Fruit fly (Drosophila melanogaster) whole organism, adult: Measurements from ENCODE around the gene CG6431.

Experiments
- CG11617 ChIP-seq: fragments of 200-800 bp; sonication (Bioruptor generic); optimal IDR thresholded peaks from 2 replicates; lab custom pipeline; 2017; ENCODE audit warnings: mild to moderate bottlenecking, missing biosample characterization, missing genetic modification reagents, missing genetic modification characterization
- CG12768 ChIP-seq: fragments of 200-800 bp; sonication (Bioruptor generic); optimal IDR thresholded peaks from 2 replicates; lab custom pipeline; 2017; ENCODE audit warnings: missing biosample characterization, missing genetic modification characterization, mild to moderate bottlenecking, moderate library complexity, missing genetic modification reagents
- CG14711 ChIP-seq: fragments of 200-800 bp; sonication (Bioruptor generic); optimal IDR thresholded peaks from 2 replicates; lab custom pipeline; 2018; ENCODE audit warnings: missing biosample characterization, mild to moderate bottlenecking, missing genetic modification characterization, moderate library complexity
- CG5204 ChIP-seq: fragments of 200-800 bp; sonication (Bioruptor generic); optimal IDR thresholded peaks from 2 replicates; lab custom pipeline; 2016; ENCODE audit warnings: missing biosample characterization, missing genetic modification characterization
- CG7045 ChIP-seq: fragments of 200-800 bp; sonication (Bioruptor generic); optimal IDR thresholded peaks from 2 replicates; lab custom pipeline; 2017; ENCODE audit warnings: missing biosample characterization, mild to moderate bottlenecking, missing genetic modification characterization
- Clk ChIP-seq: fragments of 200-800 bp; sonication (Bioruptor generic); optimal IDR thresholded peaks from 2 replicates; lab custom pipeline; 2017; ENCODE audit warnings: missing biosample characterization, missing genetic modification characterization
- Crg-1 ChIP-seq: fragments of 200-800 bp; sonication (Bioruptor generic); optimal IDR thresholded peaks from 2 replicates; lab custom pipeline; 2016; ENCODE audit warnings: missing biosample characterization, missing genetic modification characterization
- Hr96 ChIP-seq: fragments of 200-800 bp; sonication (Bioruptor generic); optimal IDR thresholded peaks from 2 replicates; lab custom pipeline; 2016; ENCODE audit warnings: missing biosample characterization, missing genetic modification characterization
- Mnt ChIP-seq: fragments of 200-800 bp; sonication (Bioruptor generic); optimal IDR thresholded peaks from 2 replicates; lab custom pipeline; 2016; ENCODE audit warnings: missing biosample characterization, mild to moderate bottlenecking, missing genetic modification characterization
- kay ChIP-seq: fragments of 200-800 bp; sonication (Bioruptor generic); peaks from one replicate; lab custom pipeline; 2016; ENCODE audit warnings: missing biosample characterization, missing genetic modification characterization, borderline replicate concordance
- ovo ChIP-seq: fragments of 200-800 bp; sonication (Bioruptor generic); optimal IDR thresholded peaks from 2 replicates; lab custom pipeline; 2016; ENCODE audit warnings: missing biosample characterization, missing genetic modification characterization
- tj ChIP-seq: fragments of 200-800 bp; sonication (Bioruptor generic); optimal IDR thresholded peaks from 3 replicates; lab custom pipeline; 2017; ENCODE audit warnings: missing biosample characterization, mild to moderate bottlenecking, missing genetic modification characterization, moderate library complexity
- toe ChIP-seq: fragments of 200-800 bp; sonication (Bioruptor generic); optimal IDR thresholded peaks from 2 replicates; lab custom pipeline; 2016; ENCODE audit warnings: missing biosample characterization, missing genetic modification characterization

DNA sequence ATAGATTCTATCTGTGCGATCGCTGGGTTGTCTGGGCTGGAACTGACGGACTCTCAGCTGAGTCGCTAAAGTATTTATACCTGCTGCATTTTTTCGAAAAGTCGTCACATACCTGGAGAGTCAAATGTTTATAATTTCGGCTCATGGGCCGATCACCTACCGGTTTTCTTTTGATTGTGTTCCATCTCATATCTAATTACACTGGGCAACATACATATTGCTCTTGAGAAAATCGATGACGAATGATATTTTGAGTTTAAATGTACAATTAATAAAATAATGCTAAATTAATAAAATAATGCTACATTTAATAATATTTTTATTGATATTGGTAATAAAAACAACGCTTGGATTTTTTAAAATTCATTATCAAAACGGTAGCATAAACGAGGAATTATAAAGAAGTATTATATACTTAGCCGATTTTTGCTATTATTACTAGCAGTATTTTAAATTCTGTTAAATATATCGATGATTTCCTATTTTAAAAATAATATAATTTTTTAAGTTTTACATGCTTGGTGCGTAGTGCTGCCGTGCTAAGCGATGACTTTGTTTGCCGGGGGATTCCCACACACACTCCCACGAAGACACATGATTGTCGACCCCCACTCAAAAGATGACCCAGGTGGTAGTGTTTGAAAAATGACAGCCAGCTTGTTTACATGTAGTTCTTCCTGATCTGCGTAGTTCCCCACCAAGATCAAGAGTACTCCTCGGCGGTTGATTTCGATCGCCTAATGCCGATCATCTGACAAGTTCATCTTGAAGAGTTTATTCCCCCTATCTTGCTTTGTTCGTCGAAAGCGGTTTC lies 34.6 kb upstream of the CG6431 start, which contains the start of gene CG7294:
- TF ChIP-seq toe (GFP tag; lab: Kevin White, UChicago), result no peak
- no peak for TF ChIP-seq tj (GFP tag; lab: Kevin White, UChicago)
- no peak for TF ChIP-seq kay
- TF ChIP-seq CG14711 (tag; lab: Kevin White, UChicago), result no peak
- TF ChIP-seq Crg-1 (GFP tag; lab: Kevin White, UChicago), result no peak
- TF ChIP-seq ovo (GFP tag; lab: Kevin White, UChicago), result no peak
- TF ChIP-seq CG5204 (GFP tag; lab: Kevin White, UChicago), result no peak
- TF ChIP-seq CG7045 (GFP tag; lab: Kevin White, UChicago), result no peak
- no peak for TF ChIP-seq CG11617 (GFP tag; lab: Kevin White, UChicago)
- TF ChIP-seq Clk (GFP tag; lab: Kevin White, UChicago), result no peak
- no peak for TF ChIP-seq CG12768 (GFP tag; lab: Kevin White, UChicago)
- no peak for TF ChIP-seq Hr96 (GFP tag; lab: Kevin White, UChicago)
- TF ChIP-seq Mnt (GFP tag; lab: Kevin White, UChicago), result no peak
